Worm (Caenorhabditis elegans): Measurements from ENCODE around the gene F49E8.8.

The F49E8.8 gene

DNA sequence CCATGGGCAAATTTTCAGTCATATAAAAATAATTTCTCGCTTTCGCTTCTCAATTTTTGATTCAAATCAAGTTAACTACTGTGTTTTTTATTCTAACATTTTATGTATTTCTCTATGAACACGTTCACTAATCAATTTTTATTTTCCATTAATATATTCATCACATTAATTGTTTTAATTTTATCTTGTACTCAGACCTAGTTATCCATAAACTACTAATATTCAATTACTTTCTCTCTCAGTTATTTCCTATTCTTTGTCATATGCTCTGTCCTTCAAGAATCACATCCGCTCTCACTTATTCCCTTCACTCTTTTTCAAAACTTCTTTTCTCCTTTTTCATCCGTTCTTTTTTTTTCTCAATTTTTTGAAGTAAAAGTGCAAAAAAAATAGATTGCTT, 30.5 kb downstream of the F49E8.8 start:
- no peak for TF ChIP-seq unc-39 (tag; optimal IDR thresholded peaks at IDR 0.05)

DNA sequence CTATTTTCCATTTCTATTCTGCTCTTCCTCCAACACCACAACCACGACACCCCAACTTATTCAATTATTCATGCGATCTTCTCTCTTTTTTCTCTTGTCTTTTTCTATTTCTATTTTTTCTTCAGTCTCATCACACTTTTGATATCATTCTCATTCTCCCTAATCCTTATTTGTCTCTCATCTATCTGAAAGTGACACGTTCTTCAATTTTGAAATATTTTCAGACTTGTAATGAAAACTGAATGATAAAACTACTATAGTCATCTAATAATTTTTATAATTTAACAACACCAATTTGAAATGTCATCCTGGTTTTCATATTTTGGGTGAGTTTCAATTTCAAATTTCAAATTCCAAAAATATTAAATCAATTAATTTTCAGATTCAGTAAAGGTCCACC, 32.2 kb downstream of the F49E8.8 start, which contains the start of gene cla-1:
cla-1 (plus strand) TSS at position 301 of the 400 bp plus-strand sequence.
- TF ChIP-seq sem-4 (tag; optimal IDR thresholded peaks at IDR 0.05) (peak; percentile 45), fos-1 (tag; optimal IDR thresholded peaks at IDR 0.05) (no peak), unc-55 (GFP tag; optimal IDR thresholded peaks at IDR 0.05) (peak; percentile 46), ama-1 (optimal IDR thresholded peaks at IDR 0.05) (no peak)

DNA sequence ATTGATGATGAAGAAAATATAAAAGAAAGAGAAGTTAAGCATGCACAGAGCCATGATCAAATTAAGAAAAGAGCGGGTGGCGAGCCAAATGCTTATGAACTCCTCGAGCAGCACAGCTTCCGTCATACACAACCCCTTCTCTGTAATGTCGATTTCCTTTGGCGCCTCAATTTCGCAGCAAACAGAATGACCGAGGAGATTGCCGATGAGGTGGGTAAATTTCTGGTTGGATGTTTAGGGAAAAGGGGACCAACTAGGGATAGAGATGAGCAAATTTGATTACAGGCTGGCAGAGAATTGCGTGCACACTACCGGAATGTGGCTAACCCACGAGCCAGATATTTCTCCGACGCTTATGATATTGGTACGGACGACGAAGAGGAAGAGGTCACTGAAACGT, 49.0 kb downstream of the F49E8.8 start:
- TF ChIP-seq nhr-77 (tag; optimal IDR thresholded peaks at IDR 0.05) (no peak), elt-1 (tag; optimal IDR thresholded peaks at IDR 0.05) (no peak), lin-11 (tag; optimal IDR thresholded peaks at IDR 0.05) (no peak), ztf-4 (tag; optimal IDR thresholded peaks at IDR 0.05) (no peak), blmp-1 (tag; optimal IDR thresholded peaks at IDR 0.05; ENCODE audit: insufficient read depth) (no peak), gmeb-1 (tag; optimal IDR thresholded peaks at IDR 0.05) (no peak), lin-13 (GFP tag; optimal IDR thresholded peaks at IDR 0.05) (no peak), R02D3.7 (tag; optimal IDR thresholded peaks at IDR 0.05) (no peak), sem-4 (tag; optimal IDR thresholded peaks at IDR 0.05) (no peak), fos-1 (tag; optimal IDR thresholded peaks at IDR 0.05) (no peak), nhr-23 (tag; optimal IDR thresholded peaks at IDR 0.05) (no peak), nhr-11 (tag; optimal IDR thresholded peaks at IDR 0.05) (no peak), mab-5 (tag; optimal IDR thresholded peaks at IDR 0.05) (no peak), unc-39 (tag; optimal IDR thresholded peaks at IDR 0.05) (no peak), nhr-25 (tag; optimal IDR thresholded peaks at IDR 0.05) (no peak), ztf-1 (GFP tag; conservative IDR thresholded peaks at IDR 0.05) (no peak), ceh-16 (tag; optimal IDR thresholded peaks at IDR 0.05) (no peak)

Data from whole organism, L2 larva.